Worm (Caenorhabditis elegans) whole organism, late embryonic: Measurements from ENCODE around the gene lars-1.

ENCODE experiments used
- C08G9.2 ChIP-seq: sonication (generic microtip); optimal IDR thresholded peaks from 2 replicates; lab custom pipeline; 2016; ENCODE audit warnings: mild to moderate bottlenecking, missing genetic modification characterization, moderate library complexity, missing compliant biosample characterization
- F13H6.1 ChIP-seq: sonication (generic microtip); optimal IDR thresholded peaks from 2 replicates; lab custom pipeline; 2016; ENCODE audit warnings: missing genetic modification characterization, missing compliant biosample characterization
- K02D7.2 ChIP-seq: sonication (generic microtip); optimal IDR thresholded peaks from 2 replicates; lab custom pipeline; 2017; ENCODE audit warnings: mild to moderate bottlenecking, missing genetic modification characterization, missing compliant biosample characterization
- K09A11.1 ChIP-seq: sonication (generic microtip); optimal IDR thresholded peaks from 2 replicates; lab custom pipeline; 2017; ENCODE audit warnings: antibody characterized with exemption, mild to moderate bottlenecking, missing genetic modification characterization, missing compliant biosample characterization; ENCODE audit not compliant: insufficient read depth
- T23F11.4 ChIP-seq: fragments of 200-800 bp; sonication (Bioruptor generic); optimal IDR thresholded peaks from 2 replicates; lab custom pipeline; 2018; ENCODE audit warnings: mild to moderate bottlenecking, missing genetic modification characterization, missing compliant biosample characterization
- Y22D7AL.16 ChIP-seq: sonication (generic microtip); optimal IDR thresholded peaks from 2 replicates; lab custom pipeline; 2016; ENCODE audit warnings: missing genetic modification characterization, missing compliant biosample characterization
- ahr-1 ChIP-seq: sonication (generic microtip); optimal IDR thresholded peaks from 2 replicates; lab custom pipeline; 2016; ENCODE audit warnings: missing genetic modification characterization, missing compliant biosample characterization
- ceh-19 ChIP-seq: fragments of 200-800 bp; sonication (Bioruptor generic); optimal IDR thresholded peaks from 2 replicates; lab custom pipeline; 2018; ENCODE audit warnings: mild to moderate bottlenecking, missing genetic modification characterization, missing compliant biosample characterization
- ceh-2 ChIP-seq: sonication (generic microtip); optimal IDR thresholded peaks from 2 replicates; lab custom pipeline; 2016; ENCODE audit warnings: missing genotype, missing genetic modification characterization, missing compliant biosample characterization
- ceh-24 ChIP-seq: sonication (generic microtip); optimal IDR thresholded peaks from 2 replicates; lab custom pipeline; 2016; ENCODE audit warnings: mild to moderate bottlenecking, missing genetic modification characterization, missing compliant biosample characterization
- ceh-30 ChIP-seq: fragments of 150-350 bp; optimal IDR thresholded peaks from 2 replicates; lab custom pipeline; 2014; ENCODE audit warnings: missing biosample characterization, missing genetic modification characterization
- ceh-31 ChIP-seq: sonication (generic microtip); optimal IDR thresholded peaks from 2 replicates; lab custom pipeline; 2016; ENCODE audit warnings: missing genetic modification characterization, missing compliant biosample characterization
- ceh-45 ChIP-seq: fragments of 200-800 bp; sonication (Bioruptor generic); IDR thresholded peaks from 2 replicates; pipeline ENCODE4 v1.3.6; 2022; ENCODE audit warnings: missing genetic modification reagents, missing genetic modification characterization, missing compliant biosample characterization
- ceh-48 ChIP-seq: sonication (generic microtip); optimal IDR thresholded peaks from 2 replicates; lab custom pipeline; 2016; ENCODE audit warnings: missing genetic modification characterization, inconsistent platforms, missing compliant biosample characterization
- ceh-6 ChIP-seq: fragments of 200-800 bp; sonication (Bioruptor generic); optimal IDR thresholded peaks from 2 replicates; lab custom pipeline; 2018; ENCODE audit warnings: mild to moderate bottlenecking, missing genetic modification characterization, missing compliant biosample characterization
- che-1 ChIP-seq: sonication (generic microtip); optimal IDR thresholded peaks from 2 replicates; lab custom pipeline; 2016; ENCODE audit warnings: mild to moderate bottlenecking, missing genetic modification characterization, missing compliant biosample characterization
- dmd-4 ChIP-seq: sonication (generic microtip); optimal IDR thresholded peaks from 2 replicates; lab custom pipeline; 2016; ENCODE audit warnings: borderline replicate concordance, missing genetic modification characterization, missing compliant biosample characterization
- elt-4 ChIP-seq: sonication (generic microtip); optimal IDR thresholded peaks from 2 replicates; lab custom pipeline; 2016; ENCODE audit warnings: missing genetic modification characterization, missing compliant biosample characterization
- ets-4 ChIP-seq: sonication (generic microtip); optimal IDR thresholded peaks from 2 replicates; lab custom pipeline; 2016; ENCODE audit warnings: missing genetic modification characterization, missing compliant biosample characterization
- fkh-6 ChIP-seq: sonication (generic microtip); optimal IDR thresholded peaks from 2 replicates; lab custom pipeline; 2016; ENCODE audit warnings: missing genetic modification characterization, missing compliant biosample characterization
- gmeb-2 ChIP-seq: sonication (generic microtip); optimal IDR thresholded peaks from 2 replicates; lab custom pipeline; 2016; ENCODE audit warnings: missing genetic modification characterization, inconsistent platforms, missing compliant biosample characterization
- hlh-15 ChIP-seq: sonication (generic microtip); optimal IDR thresholded peaks from 2 replicates; lab custom pipeline; 2016; ENCODE audit warnings: missing genetic modification characterization, missing compliant biosample characterization
- hlh-30 ChIP-seq: sonication (generic microtip); optimal IDR thresholded peaks from 2 replicates; lab custom pipeline; 2017; ENCODE audit warnings: antibody characterized with exemption, missing genetic modification characterization, missing compliant biosample characterization; ENCODE audit not compliant: insufficient read depth
- hlh-6 ChIP-seq: sonication (generic microtip); optimal IDR thresholded peaks from 2 replicates; lab custom pipeline; 2016; ENCODE audit warnings: missing genotype, missing genetic modification characterization, missing compliant biosample characterization
- hlh-8 ChIP-seq: sonication (generic microtip); optimal IDR thresholded peaks from 2 replicates; lab custom pipeline; 2016; ENCODE audit warnings: missing genotype, missing genetic modification characterization, missing compliant biosample characterization
- lim-6 ChIP-seq: sonication (generic microtip); optimal IDR thresholded peaks from 2 replicates; lab custom pipeline; 2016; ENCODE audit warnings: missing genetic modification characterization, missing compliant biosample characterization
- lin-11 ChIP-seq: fragments of 200-800 bp; sonication (Bioruptor generic); optimal IDR thresholded peaks from 2 replicates; lab custom pipeline; 2018; ENCODE audit warnings: mild to moderate bottlenecking, missing genetic modification characterization, missing compliant biosample characterization
- madf-2 ChIP-seq: sonication (generic microtip); optimal IDR thresholded peaks from 2 replicates; lab custom pipeline; 2017; ENCODE audit warnings: missing genetic modification characterization, missing compliant biosample characterization
- mec-3 ChIP-seq: sonication (generic microtip); optimal IDR thresholded peaks from 2 replicates; lab custom pipeline; 2016; ENCODE audit warnings: borderline replicate concordance, missing genetic modification characterization, missing compliant biosample characterization
- nhr-11 ChIP-seq: fragments of 150-350 bp; optimal IDR thresholded peaks from 2 replicates; lab custom pipeline; 2014; ENCODE audit warnings: missing biosample characterization, missing genetic modification characterization
- nhr-232 ChIP-seq: sonication (generic microtip); optimal IDR thresholded peaks from 2 replicates; lab custom pipeline; 2016; ENCODE audit warnings: missing genetic modification characterization, missing compliant biosample characterization
- npax-4 ChIP-seq: sonication (generic microtip); optimal IDR thresholded peaks from 2 replicates; lab custom pipeline; 2016; ENCODE audit warnings: missing genetic modification characterization, missing compliant biosample characterization
- odd-2 ChIP-seq: sonication (generic microtip); optimal IDR thresholded peaks from 2 replicates; lab custom pipeline; 2017; ENCODE audit warnings: antibody characterized with exemption, mild to moderate bottlenecking, missing genetic modification characterization, missing compliant biosample characterization
- pax-1 ChIP-seq: fragments of 150-350 bp; optimal IDR thresholded peaks from 2 replicates; lab custom pipeline; 2014; ENCODE audit warnings: missing biosample characterization, missing genetic modification characterization
- pha-4 ChIP-seq: fragments of 150-350 bp; optimal IDR thresholded peaks from 2 replicates; lab custom pipeline; 2018; ENCODE audit warnings: missing biosample characterization, missing genetic modification reagents, missing genetic modification characterization
- pqm-1 ChIP-seq: sonication (generic microtip); optimal IDR thresholded peaks from 2 replicates; lab custom pipeline; 2016; ENCODE audit warnings: missing genetic modification characterization, missing compliant biosample characterization
- sox-2 ChIP-seq: fragments of 200-800 bp; sonication (Bioruptor generic); IDR thresholded peaks from 2 replicates; pipeline ENCODE4 v1.3.6; 2022; ENCODE audit warnings: missing genetic modification reagents, missing genetic modification characterization, missing compliant biosample characterization
- sox-4 ChIP-seq: sonication (generic microtip); optimal IDR thresholded peaks from 2 replicates; lab custom pipeline; 2017; ENCODE audit warnings: mild to moderate bottlenecking, missing genetic modification characterization, inconsistent platforms, missing compliant biosample characterization
- syd-9 ChIP-seq: sonication (generic microtip); optimal IDR thresholded peaks from 2 replicates; lab custom pipeline; 2016; ENCODE audit warnings: mild to moderate bottlenecking, missing genetic modification characterization, moderate library complexity, missing compliant biosample characterization
- tbx-2 ChIP-seq: sonication (generic microtip); optimal IDR thresholded peaks from 2 replicates; lab custom pipeline; 2016; ENCODE audit warnings: missing genetic modification characterization, missing compliant biosample characterization
- zip-5 ChIP-seq: sonication (generic microtip); optimal IDR thresholded peaks from 2 replicates; lab custom pipeline; 2016; ENCODE audit warnings: missing genetic modification characterization, missing compliant biosample characterization

lars-1 gene

DNA sequence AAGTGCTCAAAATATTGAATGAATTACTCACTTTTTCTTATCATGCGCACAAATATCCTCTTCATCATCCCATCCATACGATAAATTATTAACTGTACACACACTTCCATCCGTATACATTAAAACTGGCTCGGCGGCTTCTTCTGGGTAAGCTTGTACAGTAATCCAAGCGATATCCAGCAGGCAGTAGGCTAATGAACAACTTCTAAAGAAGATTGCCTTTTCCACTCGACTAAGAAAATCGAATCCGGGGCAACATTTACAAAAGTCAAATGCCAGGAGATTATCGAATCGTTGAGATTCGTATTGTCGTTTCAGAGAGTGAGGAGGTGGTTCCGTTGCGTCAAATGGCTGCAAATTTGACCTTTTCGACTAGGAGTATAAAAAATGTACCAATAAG, 44.8 kb upstream of the lars-1 start:
- TF ChIP-seq ceh-45: no peak

DNA sequence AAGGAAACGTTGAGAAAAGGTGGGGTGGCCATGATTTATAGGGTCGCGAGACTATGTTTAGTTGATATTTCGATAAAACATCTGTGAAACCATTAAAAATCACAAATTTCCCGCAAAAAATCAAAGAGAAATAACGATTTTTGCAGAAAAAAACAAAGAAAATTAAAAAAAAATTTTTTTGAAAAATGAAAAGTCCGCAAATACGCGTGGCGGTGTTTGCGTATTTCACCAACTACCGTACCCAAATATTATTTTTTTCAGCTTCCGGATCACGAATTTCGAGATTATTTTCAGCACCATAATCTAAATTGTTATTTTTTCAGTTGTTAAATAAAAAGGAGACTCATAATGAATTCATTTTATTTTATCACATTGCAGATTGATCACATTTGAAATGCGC, 43.5 kb upstream of the lars-1 start:
- no peak for TF ChIP-seq zip-5 (tag; lab: Kevin White, UChicago)
- TF ChIP-seq K02D7.2 (tag; lab: Kevin White, UChicago): no peak
- TF ChIP-seq nhr-11 (tag; lab: Kevin White, UChicago): no peak
- no peak for TF ChIP-seq mec-3 (tag; lab: Kevin White, UChicago)
- TF ChIP-seq ceh-30: no peak
- no peak for TF ChIP-seq lim-6
- TF ChIP-seq pax-1: no peak
- TF ChIP-seq madf-2 (tag; lab: Kevin White, UChicago): no peak
- no peak for TF ChIP-seq gmeb-2
- no peak for TF ChIP-seq hlh-8 (tag; lab: Kevin White, UChicago)
- TF ChIP-seq sox-4 (tag; lab: Kevin White, UChicago): no peak
- TF ChIP-seq ceh-2 (tag; lab: Kevin White, UChicago): no peak
- no peak for TF ChIP-seq ceh-24 (tag; lab: Kevin White, UChicago)
- TF ChIP-seq nhr-232 (tag; lab: Kevin White, UChicago): no peak
- TF ChIP-seq ceh-31 (tag; lab: Kevin White, UChicago): no peak
- no peak for TF ChIP-seq C08G9.2 (tag; lab: Kevin White, UChicago)
- no peak for TF ChIP-seq pha-4 (tag; lab: Kevin White, UChicago)
- TF ChIP-seq elt-4 (tag; lab: Kevin White, UChicago): no peak
- TF ChIP-seq ets-4 (tag; lab: Kevin White, UChicago): no peak
- TF ChIP-seq npax-4 (tag; lab: Kevin White, UChicago): no peak

DNA sequence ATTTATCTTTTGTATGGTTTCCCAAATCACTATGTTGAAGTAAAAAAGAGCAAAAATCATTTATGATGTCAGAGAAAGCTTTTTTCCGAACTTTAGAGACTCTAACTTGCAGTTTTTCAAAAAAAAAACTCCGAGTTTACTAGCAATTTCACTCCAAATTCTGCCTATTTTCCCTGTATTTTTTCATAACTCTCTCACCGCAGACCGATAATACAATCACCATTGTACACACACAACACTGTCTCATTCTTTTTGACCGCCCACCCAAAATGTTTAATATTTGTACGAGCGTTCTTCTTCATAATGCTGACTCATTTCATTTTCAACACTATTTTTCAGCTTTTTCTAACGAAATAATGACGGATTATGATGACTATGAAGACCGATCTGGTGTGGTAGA, 42.2 kb upstream of the lars-1 start, which contains the start of gene F43C1.5:
Gene F43C1.5 (plus strand): TSS at position 301 of the 400 bp plus-strand sequence.
- TF ChIP-seq pqm-1 (tag; lab: Kevin White, UChicago): no peak

DNA sequence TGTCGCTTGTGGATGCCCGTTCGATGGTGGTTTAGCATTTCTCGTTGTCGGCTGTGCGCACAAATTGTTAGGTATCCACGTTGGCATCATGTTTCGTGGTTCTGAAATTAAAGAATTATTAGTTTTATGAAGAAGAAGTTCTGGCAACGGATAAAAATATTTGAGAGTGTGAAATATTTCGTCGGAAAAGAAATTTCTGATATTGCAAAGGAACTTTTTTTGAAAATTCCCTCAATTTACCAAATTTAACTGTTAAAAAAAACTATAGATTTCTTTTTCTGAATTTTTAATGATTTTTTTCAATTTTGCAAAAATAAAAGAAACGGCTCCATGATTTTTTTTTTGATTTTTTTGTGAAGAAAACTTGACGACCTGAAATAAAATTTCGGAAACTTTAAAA, 41.4 kb upstream of the lars-1 start, which contains the start of gene mpk-1:
Gene mpk-1 (minus strand): TSS at position 101 of the 400 bp plus-strand sequence.
- TF ChIP-seq K02D7.2 (tag; lab: Kevin White, UChicago) (no peak), ceh-30 (no peak), dmd-4 (no peak), F13H6.1 (tag; lab: Kevin White, UChicago) (no peak), hlh-8 (tag; lab: Kevin White, UChicago) (no peak), nhr-11 (tag; lab: Kevin White, UChicago) (no peak), npax-4 (tag; lab: Kevin White, UChicago) (no peak), T23F11.4 (no peak), K09A11.1 (no peak), lin-11 (tag; lab: Kevin White, UChicago) (no peak), C08G9.2 (tag; lab: Kevin White, UChicago) (no peak), gmeb-2 (no peak), ceh-19 (GFP tag; lab: Kevin White, UChicago) (no peak), hlh-30 (tag; lab: Kevin White, UChicago) (no peak), hlh-15 (tag; lab: Kevin White, UChicago) (no peak), ceh-6 (no peak), che-1 (tag; lab: Kevin White, UChicago) (no peak), fkh-6 (tag; lab: Kevin White, UChicago) (no peak), ahr-1 (tag; lab: Kevin White, UChicago) (no peak), syd-9 (no peak)

DNA sequence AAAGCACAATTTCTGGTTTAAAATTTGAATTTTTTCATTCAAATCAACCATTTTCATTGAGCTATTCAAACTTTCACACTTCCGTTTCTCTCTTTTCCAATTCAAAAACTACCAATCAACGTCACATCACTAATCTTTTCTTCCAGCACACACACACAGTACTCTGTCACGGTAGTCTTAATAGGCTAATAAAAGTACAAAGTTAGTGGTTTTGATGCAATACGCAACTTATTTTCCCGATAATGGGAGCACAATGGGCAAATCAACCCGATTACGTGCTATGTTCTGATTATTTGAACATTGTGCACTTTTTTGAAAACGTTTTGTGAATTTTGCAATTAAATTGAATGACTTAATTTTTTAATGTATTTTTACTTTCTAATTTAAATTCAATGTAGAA, 40.8 kb upstream of the lars-1 start:
- TF ChIP-seq hlh-6 (tag; lab: Kevin White, UChicago) (no peak), hlh-15 (tag; lab: Kevin White, UChicago) (no peak), ceh-48 (tag; lab: Kevin White, UChicago) (no peak), ceh-2 (tag; lab: Kevin White, UChicago) (no peak), sox-2 (GFP tag; lab: Robert Waterston, UW) (no peak), ceh-6 (no peak), lin-11 (tag; lab: Kevin White, UChicago) (no peak), odd-2 (tag; lab: Kevin White, UChicago) (no peak), ceh-24 (tag; lab: Kevin White, UChicago) (no peak), Y22D7AL.16 (no peak), tbx-2 (no peak), hlh-8 (tag; lab: Kevin White, UChicago) (no peak)
- TF ChIP-seq, all 69 proteins: peak for 0
